Worm (Caenorhabditis elegans) whole organism, L2 larva: ENCODE measurements around the gene slc-25A18.1.

Source experiments
- C34F6.9 ChIP-seq: fragments of 150-350 bp; optimal IDR thresholded peaks from 2 replicates; lab custom pipeline; 2014; ENCODE audit warnings: missing biosample characterization, missing genetic modification characterization
- F13H6.1 ChIP-seq: sonication (generic microtip); optimal IDR thresholded peaks from 2 replicates; lab custom pipeline; 2016; ENCODE audit warnings: missing genetic modification characterization, missing compliant biosample characterization
- R02D3.7 ChIP-seq: fragments of 150-350 bp; optimal IDR thresholded peaks from 2 replicates; lab custom pipeline; 2014; ENCODE audit warnings: missing biosample characterization, missing genetic modification characterization
- Y55F3AM.14 ChIP-seq: fragments of 200-800 bp; sonication (Bioruptor generic); optimal IDR thresholded peaks from 2 replicates; lab custom pipeline; 2018; ENCODE audit warnings: mild to moderate bottlenecking, missing genetic modification characterization, missing compliant biosample characterization
- ZK546.5 ChIP-seq: sonication (generic microtip); optimal IDR thresholded peaks from 2 replicates; lab custom pipeline; 2017; ENCODE audit warnings: missing biosample characterization, missing genetic modification characterization
- alr-1 ChIP-seq: fragments of 150-350 bp; optimal IDR thresholded peaks from 2 replicates; lab custom pipeline; 2014; ENCODE audit warnings: missing biosample characterization, missing genetic modification characterization
- aly-2 ChIP-seq: fragments of 150-350 bp; optimal IDR thresholded peaks from 2 replicates; lab custom pipeline; 2014; ENCODE audit warnings: missing biosample characterization, missing genetic modification characterization
- ama-1 ChIP-seq: fragments of 150-350 bp; optimal IDR thresholded peaks from 2 replicates; lab custom pipeline; 2018; ENCODE audit warnings: inconsistent platforms
- blmp-1 ChIP-seq: sonication (generic microtip); optimal IDR thresholded peaks from 2 replicates; lab custom pipeline; 2017; ENCODE audit warnings: missing genetic modification characterization, mild to moderate bottlenecking, missing compliant biosample characterization, antibody characterized with exemption, moderate library complexity; ENCODE audit not compliant: insufficient read depth
- ceh-16 ChIP-seq: fragments of 150-350 bp; optimal IDR thresholded peaks from 2 replicates; lab custom pipeline; 2014; ENCODE audit warnings: missing biosample characterization, missing genetic modification characterization
- ceh-82 ChIP-seq: fragments of 150-350 bp; optimal IDR thresholded peaks from 2 replicates; lab custom pipeline; 2014; ENCODE audit warnings: missing biosample characterization, missing genetic modification characterization
- crh-2 ChIP-seq: sonication (generic microtip); optimal IDR thresholded peaks from 2 replicates; lab custom pipeline; 2017; ENCODE audit warnings: missing biosample characterization, missing genetic modification characterization
- dmd-4 ChIP-seq: sonication (generic microtip); optimal IDR thresholded peaks from 2 replicates; lab custom pipeline; 2017; ENCODE audit warnings: missing biosample characterization, missing genetic modification characterization
- egl-27 ChIP-seq: sonication (generic microtip); optimal IDR thresholded peaks from 3 replicates; lab custom pipeline; 2017; ENCODE audit warnings: missing biosample characterization, missing genetic modification reagents, missing genetic modification characterization
- elt-1 ChIP-seq: fragments of 150-350 bp; optimal IDR thresholded peaks from 2 replicates; lab custom pipeline; 2014; ENCODE audit warnings: missing biosample characterization, missing genetic modification characterization
- elt-3 ChIP-seq: sonication (generic microtip); optimal IDR thresholded peaks from 2 replicates; lab custom pipeline; 2017; ENCODE audit warnings: missing biosample characterization, missing genetic modification characterization
- fos-1 ChIP-seq: fragments of 150-350 bp; optimal IDR thresholded peaks from 2 replicates; lab custom pipeline; 2014; ENCODE audit warnings: missing biosample characterization, missing genetic modification characterization
- gmeb-1 ChIP-seq: fragments of 150-350 bp; optimal IDR thresholded peaks from 2 replicates; lab custom pipeline; 2014; ENCODE audit warnings: missing biosample characterization, missing genetic modification characterization
- lin-11 ChIP-seq: fragments of 150-350 bp; sonication (generic microtip); optimal IDR thresholded peaks from 2 replicates; lab custom pipeline; 2014; ENCODE audit warnings: missing biosample characterization, missing genetic modification characterization, inconsistent platforms, mixed read lengths
- lin-13 ChIP-seq: fragments of 150-350 bp; optimal IDR thresholded peaks from 2 replicates; lab custom pipeline; 2014; ENCODE audit warnings: missing biosample characterization, missing genetic modification reagents, missing genetic modification characterization
- lin-39 ChIP-seq: fragments of 150-350 bp; optimal IDR thresholded peaks from 2 replicates; lab custom pipeline; 2014; ENCODE audit warnings: missing biosample characterization, missing genetic modification reagents, missing genetic modification characterization
- lsy-2 ChIP-seq, 2 experiments: fragments of 150-350 bp in 1 of 2; sonication (generic microtip) in 1 of 2; optimal IDR thresholded peaks; 2 replicates each; lab custom pipeline; 2014 to 2017; ENCODE audit warnings: missing biosample characterization in 2 of 2, missing genetic modification characterization in 2 of 2
- mab-5 ChIP-seq: fragments of 150-350 bp; optimal IDR thresholded peaks from 2 replicates; lab custom pipeline; 2014; ENCODE audit warnings: missing biosample characterization, missing genetic modification characterization
- mbf-1 ChIP-seq: sonication (generic microtip); optimal IDR thresholded peaks from 2 replicates; lab custom pipeline; 2017; ENCODE audit warnings: missing biosample characterization, missing genetic modification characterization
- mdl-1 ChIP-seq, 2 experiments: fragments of 150-350 bp in 1 of 2; sonication (generic microtip) in 1 of 2; optimal IDR thresholded peaks; 2 replicates each; lab custom pipeline; 2017; ENCODE audit warnings: missing biosample characterization in 2 of 2, missing genetic modification characterization in 2 of 2
- nhr-10 ChIP-seq: sonication (generic microtip); optimal IDR thresholded peaks from 2 replicates; lab custom pipeline; 2017; ENCODE audit warnings: missing biosample characterization, missing genetic modification characterization
- nhr-11 ChIP-seq: fragments of 150-350 bp; optimal IDR thresholded peaks from 2 replicates; lab custom pipeline; 2014; ENCODE audit warnings: missing biosample characterization, missing genetic modification characterization
- nhr-12 ChIP-seq: fragments of 150-350 bp; optimal IDR thresholded peaks from 2 replicates; lab custom pipeline; 2014; ENCODE audit warnings: missing biosample characterization, missing genetic modification characterization
- nhr-129 ChIP-seq: fragments of 150-350 bp; optimal IDR thresholded peaks from 2 replicates; lab custom pipeline; 2014; ENCODE audit warnings: missing biosample characterization, missing genetic modification characterization
- nhr-21 ChIP-seq: fragments of 150-350 bp; optimal IDR thresholded peaks from 2 replicates; lab custom pipeline; 2014; ENCODE audit warnings: missing biosample characterization, missing genetic modification characterization
- nhr-23 ChIP-seq: fragments of 150-350 bp; optimal IDR thresholded peaks from 2 replicates; lab custom pipeline; 2014; ENCODE audit warnings: missing biosample characterization, missing genetic modification reagents, missing genetic modification characterization
- nhr-237 ChIP-seq: fragments of 150-350 bp; optimal IDR thresholded peaks from 2 replicates; lab custom pipeline; 2014; ENCODE audit warnings: missing biosample characterization, missing genetic modification characterization
- nhr-25 ChIP-seq: fragments of 150-350 bp; sonication (generic microtip); optimal IDR thresholded peaks from 3 replicates; lab custom pipeline; 2014; ENCODE audit warnings: missing biosample characterization, missing genetic modification characterization
- nhr-6 ChIP-seq: fragments of 150-350 bp; optimal IDR thresholded peaks from 2 replicates; lab custom pipeline; 2014; ENCODE audit warnings: missing biosample characterization, missing genetic modification characterization
- nhr-77 ChIP-seq: fragments of 150-350 bp; optimal IDR thresholded peaks from 2 replicates; lab custom pipeline; 2014; ENCODE audit warnings: missing biosample characterization, missing genetic modification characterization
- peb-1 ChIP-seq: fragments of 150-350 bp; optimal IDR thresholded peaks from 2 replicates; lab custom pipeline; 2014; ENCODE audit warnings: missing biosample characterization, missing genetic modification characterization
- sem-4 ChIP-seq: fragments of 150-350 bp; optimal IDR thresholded peaks from 2 replicates; lab custom pipeline; 2014; ENCODE audit warnings: missing biosample characterization, missing genetic modification reagents, missing genetic modification characterization
- skn-1 ChIP-seq: sonication (generic microtip); optimal IDR thresholded peaks from 2 replicates; lab custom pipeline; 2017; ENCODE audit warnings: missing biosample characterization, missing genetic modification characterization
- sma-3 ChIP-seq: sonication (generic microtip); optimal IDR thresholded peaks from 2 replicates; lab custom pipeline; 2016; ENCODE audit warnings: missing genetic modification reagents, missing genetic modification characterization, missing compliant biosample characterization
- sma-9 ChIP-seq, 2 experiments: fragments of 150-350 bp in 1 of 2; sonication (generic microtip) in 1 of 2; optimal IDR thresholded peaks; 2 replicates each; lab custom pipeline; 2014 to 2016; ENCODE audit warnings: missing genetic modification characterization in 2 of 2, mild to moderate bottlenecking in 1 of 2, missing biosample characterization in 1 of 2, missing compliant biosample characterization in 1 of 2, missing genetic modification reagents in 1 of 2, moderate library complexity in 1 of 2
- snpc-4 ChIP-seq: fragments of 150-350 bp; optimal IDR thresholded peaks from 2 replicates; lab custom pipeline; 2014; ENCODE audit warnings: missing biosample characterization, missing genetic modification characterization
- unc-39 ChIP-seq: fragments of 150-350 bp; optimal IDR thresholded peaks from 2 replicates; lab custom pipeline; 2014; ENCODE audit warnings: missing biosample characterization, missing genetic modification characterization
- unc-55 ChIP-seq: fragments of 150-350 bp; sonication (generic microtip); optimal IDR thresholded peaks from 3 replicates; lab custom pipeline; 2014; ENCODE audit warnings: missing biosample characterization, missing genetic modification reagents, missing genetic modification characterization
- unc-62 ChIP-seq: fragments of 150-350 bp; optimal IDR thresholded peaks from 2 replicates; lab custom pipeline; 2014; ENCODE audit warnings: missing biosample characterization, missing genetic modification reagents, missing genetic modification characterization
- zag-1 ChIP-seq: fragments of 150-350 bp; optimal IDR thresholded peaks from 2 replicates; lab custom pipeline; 2014; ENCODE audit warnings: missing biosample characterization, missing genetic modification characterization
- ztf-1 ChIP-seq: fragments of 200-800 bp; sonication (Bioruptor generic); conservative IDR thresholded peaks from 2 replicates; pipeline ENCODE4 v1.3.6; 2022; ENCODE audit warnings: missing genetic modification characterization, missing compliant biosample characterization
- ztf-11 ChIP-seq: sonication (generic microtip); optimal IDR thresholded peaks from 2 replicates; lab custom pipeline; 2017; ENCODE audit warnings: missing biosample characterization, missing genetic modification characterization
- ztf-4 ChIP-seq: fragments of 150-350 bp; optimal IDR thresholded peaks from 2 replicates; lab custom pipeline; 2014; ENCODE audit warnings: missing biosample characterization, missing genetic modification characterization

Gene slc-25A18.1

ce11 chrX:15042549-15042948 is 38.8 kb upstream of the slc-25A18.1 start:
- TF ChIP-seq ceh-16 (tag; lab: Kevin White, UChicago) (peak; percentile 30), sma-9 (GFP tag; optimal IDR thresholded peaks at IDR 0.05; lab: Kevin White, UChicago) (no peak), sma-9 (tag; optimal IDR thresholded peaks at IDR 0.05; lab: Kevin White, UChicago) (no peak), nhr-77 (no peak), nhr-10 (tag; lab: Kevin White, UChicago) (no peak), nhr-25 (tag; lab: Kevin White, UChicago) (peak; percentile 20), blmp-1 (peak; percentile 1), Y55F3AM.14 (no peak)
- TF ChIP-seq, all 48 proteins: peak for 3

- TF ChIP-seq egl-27 (tag; lab: Kevin White, UChicago) (peak; percentile 27), sma-3 (GFP tag; lab: Kevin White, UChicago) (no peak)
Measured at ce11 chrX:15041340-15041739, 37.6 kb upstream of the slc-25A18.1 start.

ce11 chrX:15040552-15041080 is 36.9 kb upstream of the slc-25A18.1 start, which contains the start of gene C18B12.4:
TSS of gene C18B12.4 (minus strand) at chrX:15040602.
- TF ChIP-seq fos-1 (tag; lab: Kevin White, UChicago) (peak; percentile 51), elt-1 (tag; lab: Kevin White, UChicago) (no peak), nhr-23 (tag; lab: Kevin White, UChicago) (no peak), C34F6.9 (tag; lab: Kevin White, UChicago) (peak; percentile 90), Y55F3AM.14 (peak; percentile 85), nhr-11 (tag; lab: Kevin White, UChicago) (no peak), R02D3.7 (tag; lab: Kevin White, UChicago) (no peak), skn-1 (tag; lab: Kevin White, UChicago) (no peak), egl-27 (tag; lab: Kevin White, UChicago) (peak; percentile 8), sma-3 (GFP tag; lab: Kevin White, UChicago) (peak; percentile 88), blmp-1 (peak; percentile 61), ceh-16 (tag; lab: Kevin White, UChicago) (peak; percentile 85), sma-9 (GFP tag; optimal IDR thresholded peaks at IDR 0.05; lab: Kevin White, UChicago) (peak; percentile 89), sma-9 (tag; optimal IDR thresholded peaks at IDR 0.05; lab: Kevin White, UChicago) (no peak), lin-39 (tag; lab: Kevin White, UChicago) (no peak), snpc-4 (tag; lab: Kevin White, UChicago) (peak; percentile 78), ztf-1 (GFP tag; lab: Robert Waterston, UW) (no peak), ZK546.5 (tag; lab: Kevin White, UChicago) (no peak), nhr-237 (tag; lab: Kevin White, UChicago) (no peak), mab-5 (tag; lab: Kevin White, UChicago) (peak; percentile 38), lin-11 (tag; lab: Kevin White, UChicago) (peak; percentile 79), unc-55 (GFP tag; lab: Kevin White, UChicago) (peak; percentile 55), unc-62 (GFP tag; lab: Kevin White, UChicago) (no peak), sem-4 (tag; lab: Kevin White, UChicago) (peak; percentile 79), lin-13 (GFP tag; lab: Kevin White, UChicago) (peak; percentile 72), F13H6.1 (tag; lab: Kevin White, UChicago) (peak; percentile 85), nhr-10 (tag; lab: Kevin White, UChicago) (no peak), nhr-12 (tag; lab: Kevin White, UChicago) (no peak), nhr-129 (tag; lab: Kevin White, UChicago) (peak; percentile 94), zag-1 (tag; lab: Kevin White, UChicago) (peak; percentile 62), ztf-4 (tag; lab: Kevin White, UChicago) (peak; percentile 65), nhr-25 (tag; lab: Kevin White, UChicago) (peak; percentile 90), mdl-1 (tag; optimal IDR thresholded peaks at IDR 0.05; lab: Kevin White, UChicago) (peak; percentile 22 to 83), dmd-4 (tag; lab: Kevin White, UChicago) (no peak), ama-1 (lab: Kevin White, UChicago) (peak; percentile 39), crh-2 (peak; percentile 91), elt-3 (tag; lab: Kevin White, UChicago) (no peak), nhr-6 (tag; lab: Kevin White, UChicago) (peak; percentile 42), lsy-2 (tag; optimal IDR thresholded peaks at IDR 0.05; lab: Kevin White, UChicago) (peak; percentile 15 to 83), nhr-21 (tag; lab: Kevin White, UChicago) (peak; percentile 79), ztf-11 (tag; lab: Kevin White, UChicago) (no peak), peb-1 (tag; lab: Kevin White, UChicago) (no peak), nhr-77 (no peak), ceh-82 (peak; percentile 26), mbf-1 (tag; lab: Kevin White, UChicago) (no peak), unc-39 (tag; lab: Kevin White, UChicago) (no peak), gmeb-1 (tag; lab: Kevin White, UChicago) (peak; percentile 0), aly-2 (no peak), alr-1 (no peak)
